Worm (Caenorhabditis elegans) whole organism, L1 larva: Measurements from ENCODE around the gene gpa-4.
A peak's percentile ranks its signal among the peaks of the same experiment; 100 is the strongest.

ENCODE experiments used
- C34B4.2 ChIP-seq: sonication (generic microtip); optimal IDR thresholded peaks from 2 replicates; lab custom pipeline; 2017; ENCODE audit warnings: mild to moderate bottlenecking, missing genetic modification characterization, missing compliant biosample characterization
- aha-1 ChIP-seq: fragments of 150-350 bp; optimal IDR thresholded peaks from 2 replicates; lab custom pipeline; 2014; ENCODE audit warnings: missing biosample characterization, missing genetic modification characterization
- alr-1 ChIP-seq: fragments of 200-800 bp; sonication (Bioruptor generic); optimal IDR thresholded peaks from 2 replicates; lab custom pipeline; 2018; ENCODE audit warnings: borderline replicate concordance, mild to moderate bottlenecking, missing genetic modification characterization, missing compliant biosample characterization
- blmp-1 ChIP-seq: fragments of 150-350 bp; optimal IDR thresholded peaks from 2 replicates; lab custom pipeline; 2014; ENCODE audit warnings: missing biosample characterization, missing genetic modification characterization
- ceh-63 ChIP-seq: fragments of 200-800 bp; sonication (Bioruptor generic); optimal IDR thresholded peaks from 2 replicates; lab custom pipeline; 2018; ENCODE audit warnings: mild to moderate bottlenecking, missing genetic modification characterization, missing compliant biosample characterization
- ceh-8 ChIP-seq: fragments of 200-800 bp; sonication (Bioruptor generic); optimal IDR thresholded peaks from 2 replicates; lab custom pipeline; 2018; ENCODE audit warnings: mild to moderate bottlenecking, missing genetic modification characterization, moderate library complexity, missing compliant biosample characterization
- ceh-82 ChIP-seq, 3 experiments: fragments of 150-350 bp in 1 of 3; sonication (generic microtip) in 2 of 3; optimal IDR thresholded peaks; 2 replicates each; lab custom pipeline; 2014 to 2017; ENCODE audit warnings: missing biosample characterization in 3 of 3, missing genetic modification characterization in 3 of 3
- ceh-88 ChIP-seq: fragments of 200-800 bp; sonication (Bioruptor generic); IDR thresholded peaks from 2 replicates; pipeline ENCODE4 v1.3.6; 2022; ENCODE audit warnings: missing genetic modification characterization, missing compliant biosample characterization
- ceh-90 ChIP-seq: sonication (generic microtip); optimal IDR thresholded peaks from 2 replicates; lab custom pipeline; 2016; ENCODE audit warnings: missing genetic modification characterization, missing compliant biosample characterization
- dpl-1 ChIP-seq, 3 experiments: fragments of 150-350 bp in 2 of 3; sonication (generic microtip) in 1 of 3; optimal IDR thresholded peaks; 2 replicates each; lab custom pipeline; 2014 to 2017; ENCODE audit warnings: missing biosample characterization in 3 of 3, missing genetic modification characterization in 3 of 3, missing genetic modification reagents in 3 of 3
- egl-27 ChIP-seq, 2 experiments: fragments of 150-350 bp in 1 of 2; sonication (generic microtip); optimal IDR thresholded peaks; 3 replicates each; lab custom pipeline; 2017 to 2018; ENCODE audit warnings: missing biosample characterization in 2 of 2, missing genetic modification characterization in 2 of 2, missing genetic modification reagents in 2 of 2
- ets-5 ChIP-seq: fragments of 200-800 bp; sonication (Bioruptor generic); IDR thresholded peaks from 2 replicates; pipeline ENCODE4 v1.3.6; 2022; ENCODE audit warnings: missing genetic modification characterization, missing compliant biosample characterization
- fkh-4 ChIP-seq: sonication (generic microtip); optimal IDR thresholded peaks from 2 replicates; lab custom pipeline; 2016; ENCODE audit warnings: missing compliant biosample characterization, missing genetic modification characterization, borderline replicate concordance
- fkh-8 ChIP-seq: sonication (generic microtip); optimal IDR thresholded peaks from 2 replicates; lab custom pipeline; 2016; ENCODE audit warnings: mild to moderate bottlenecking, missing genetic modification characterization, missing compliant biosample characterization
- grh-1 ChIP-seq: fragments of 200-800 bp; sonication (Bioruptor generic); IDR thresholded peaks from 2 replicates; pipeline ENCODE4 v1.3.6; 2022; ENCODE audit warnings: missing genetic modification reagents, missing genetic modification characterization, missing compliant biosample characterization
- hlh-17 ChIP-seq: fragments of 200-800 bp; sonication (Bioruptor generic); optimal IDR thresholded peaks from 2 replicates; lab custom pipeline; 2018; ENCODE audit warnings: missing genetic modification characterization, mild to moderate bottlenecking, missing compliant biosample characterization, moderate library complexity, borderline replicate concordance
- hlh-4 ChIP-seq: sonication (generic microtip); optimal IDR thresholded peaks from 2 replicates; lab custom pipeline; 2016; ENCODE audit warnings: mild to moderate bottlenecking, missing genetic modification characterization, missing compliant biosample characterization
- jun-1 ChIP-seq: fragments of 150-350 bp; optimal IDR thresholded peaks from 2 replicates; lab custom pipeline; 2014; ENCODE audit warnings: missing biosample characterization, missing genetic modification reagents, missing genetic modification characterization
- lin-13 ChIP-seq: fragments of 150-350 bp; optimal IDR thresholded peaks from 2 replicates; lab custom pipeline; 2014; ENCODE audit warnings: missing biosample characterization, missing genetic modification reagents, missing genetic modification characterization
- lin-14 ChIP-seq: fragments of 200-800 bp; sonication (Bioruptor generic); optimal IDR thresholded peaks from 2 replicates; lab custom pipeline; 2018; ENCODE audit warnings: mild to moderate bottlenecking, missing genetic modification characterization, moderate library complexity, missing compliant biosample characterization
- lin-39 ChIP-seq: fragments of 150-350 bp; optimal IDR thresholded peaks from 2 replicates; lab custom pipeline; 2014; ENCODE audit warnings: missing biosample characterization, missing genetic modification reagents, missing genetic modification characterization
- lir-3 ChIP-seq: sonication (generic microtip); optimal IDR thresholded peaks from 2 replicates; lab custom pipeline; 2016; ENCODE audit warnings: mild to moderate bottlenecking, missing genetic modification characterization, moderate library complexity, missing compliant biosample characterization; ENCODE audit not compliant: poor library complexity
- mab-9 ChIP-seq: fragments of 200-800 bp; sonication (Bioruptor generic); IDR thresholded peaks from 2 replicates; pipeline ENCODE4 v1.3.6; 2022; ENCODE audit warnings: missing genetic modification reagents, missing genetic modification characterization, missing compliant biosample characterization
- mdl-1 ChIP-seq, 2 experiments: fragments of 150-350 bp; optimal IDR thresholded peaks; 2 replicates each; lab custom pipeline; 2014 to 2017; ENCODE audit warnings: missing biosample characterization in 2 of 2, missing genetic modification characterization in 2 of 2, inconsistent platforms in 1 of 2
- mef-2 ChIP-seq: fragments of 150-350 bp; optimal IDR thresholded peaks from 2 replicates; lab custom pipeline; 2014; ENCODE audit warnings: missing biosample characterization, missing genetic modification characterization
- nhr-12 ChIP-seq: sonication (generic microtip); optimal IDR thresholded peaks from 2 replicates; lab custom pipeline; 2017; ENCODE audit warnings: missing biosample characterization, missing genetic modification characterization
- nhr-19 ChIP-seq: fragments of 200-800 bp; sonication (Bioruptor generic); conservative IDR thresholded peaks from 2 replicates; pipeline ENCODE4 v1.3.6; 2022; ENCODE audit warnings: missing genetic modification characterization, missing compliant biosample characterization
- nhr-237 ChIP-seq: fragments of 150-350 bp; optimal IDR thresholded peaks from 2 replicates; lab custom pipeline; 2014; ENCODE audit warnings: missing biosample characterization, missing genetic modification characterization
- nhr-71 ChIP-seq: sonication (generic microtip); optimal IDR thresholded peaks from 2 replicates; lab custom pipeline; 2016; ENCODE audit warnings: mild to moderate bottlenecking, missing genetic modification characterization, moderate library complexity, missing compliant biosample characterization
- nhr-76 ChIP-seq: sonication (generic microtip); optimal IDR thresholded peaks from 2 replicates; lab custom pipeline; 2017; ENCODE audit warnings: missing biosample characterization, missing genetic modification characterization
- nhr-77 ChIP-seq: fragments of 150-350 bp; optimal IDR thresholded peaks from 2 replicates; lab custom pipeline; 2014; ENCODE audit warnings: missing biosample characterization, missing genetic modification characterization
- nhr-85 ChIP-seq: sonication (generic microtip); peaks from one replicate; lab custom pipeline; 2016; ENCODE audit warnings: missing genetic modification characterization, inconsistent platforms, missing compliant biosample characterization
- nhr-90 ChIP-seq: sonication (generic microtip); optimal IDR thresholded peaks from 2 replicates; lab custom pipeline; 2016; ENCODE audit warnings: mild to moderate bottlenecking, missing genetic modification characterization, missing compliant biosample characterization; ENCODE audit not compliant: poor library complexity
- rnt-1 ChIP-seq: sonication (generic microtip); optimal IDR thresholded peaks from 2 replicates; lab custom pipeline; 2016; ENCODE audit warnings: mild to moderate bottlenecking, missing genetic modification characterization, moderate library complexity, missing compliant biosample characterization
- sox-4 ChIP-seq: sonication (generic microtip); optimal IDR thresholded peaks from 2 replicates; lab custom pipeline; 2016; ENCODE audit warnings: missing genetic modification characterization, missing compliant biosample characterization
- sup-37 ChIP-seq: fragments of 200-800 bp; sonication (Bioruptor generic); optimal IDR thresholded peaks from 2 replicates; lab custom pipeline; 2018; ENCODE audit warnings: mild to moderate bottlenecking, missing genetic modification characterization, missing compliant biosample characterization
- tbx-2 ChIP-seq: sonication (generic microtip); optimal IDR thresholded peaks from 2 replicates; lab custom pipeline; 2016; ENCODE audit warnings: missing genetic modification characterization, missing compliant biosample characterization
- tlp-1 ChIP-seq: fragments of 150-350 bp; optimal IDR thresholded peaks from 2 replicates; lab custom pipeline; 2014; ENCODE audit warnings: missing biosample characterization, missing genetic modification characterization
- unc-130 ChIP-seq: fragments of 150-350 bp; optimal IDR thresholded peaks from 2 replicates; lab custom pipeline; 2017; ENCODE audit warnings: missing biosample characterization, missing genetic modification characterization, inconsistent platforms
- unc-30 ChIP-seq: sonication (generic microtip); optimal IDR thresholded peaks from 2 replicates; lab custom pipeline; 2017; ENCODE audit warnings: missing biosample characterization, missing genetic modification characterization
- unc-62 ChIP-seq: fragments of 150-350 bp; optimal IDR thresholded peaks from 2 replicates; lab custom pipeline; 2014; ENCODE audit warnings: missing biosample characterization, missing genetic modification reagents, missing genetic modification characterization
- vab-15 ChIP-seq: sonication (generic microtip); optimal IDR thresholded peaks from 2 replicates; lab custom pipeline; 2017; ENCODE audit warnings: missing genotype, mild to moderate bottlenecking, missing genetic modification characterization, missing compliant biosample characterization
- xbp-1 ChIP-seq: sonication (generic microtip); optimal IDR thresholded peaks from 2 replicates; lab custom pipeline; 2016; ENCODE audit warnings: missing genetic modification characterization, missing compliant biosample characterization
- zip-4 ChIP-seq: fragments of 200-800 bp; sonication (Bioruptor generic); optimal IDR thresholded peaks from 2 replicates; lab custom pipeline; 2018; ENCODE audit warnings: mild to moderate bottlenecking, missing genetic modification characterization, moderate library complexity, missing compliant biosample characterization
- ztf-11 ChIP-seq, 2 experiments: sonication (generic microtip); optimal IDR thresholded peaks; 2 replicates each; lab custom pipeline; 2016 to 2017; ENCODE audit warnings: missing genetic modification characterization in 2 of 2, missing biosample characterization in 1 of 2, missing compliant biosample characterization in 1 of 2
- ztf-4 ChIP-seq: fragments of 150-350 bp; optimal IDR thresholded peaks from 2 replicates; lab custom pipeline; 2014; ENCODE audit warnings: missing biosample characterization, missing genetic modification characterization

Gene gpa-4

ce11 chrIV:443622-444021 is 42.1 kb downstream of the gpa-4 start, which contains the start of gene mrpl-55 (continued):
- peak; percentile 64 for TF ChIP-seq vab-15 (tag; lab: Kevin White, UChicago)
- TF ChIP-seq lin-14 (GFP tag; lab: Kevin White, UChicago): peak; percentile 93
- TF ChIP-seq ets-5: no peak
- peak; percentile 88 for TF ChIP-seq lin-13
- TF ChIP-seq ceh-88: peak; percentile 89
- TF ChIP-seq nhr-237 (tag; lab: Kevin White, UChicago): peak; percentile 80
- TF ChIP-seq nhr-77: peak; percentile 90
- TF ChIP-seq jun-1 (tag; lab: Kevin White, UChicago): peak; percentile 82
- TF ChIP-seq nhr-85 (tag; lab: Kevin White, UChicago): peak; percentile 94
- TF ChIP-seq sox-4: peak; percentile 76
- TF ChIP-seq blmp-1 (tag; lab: Kevin White, UChicago): peak; percentile 75
- no peak for TF ChIP-seq C34B4.2
- TF ChIP-seq ztf-11 (tag; optimal IDR thresholded peaks at IDR 0.05; lab: Kevin White, UChicago): peak in 1 of 2 experiments; percentile 77
- TF ChIP-seq unc-30 (tag; lab: Kevin White, UChicago): peak; percentile 43
- peak; percentile 82 for TF ChIP-seq lin-39
- peak; percentile 17 for TF ChIP-seq sup-37 (GFP tag; lab: Kevin White, UChicago)
- TF ChIP-seq zip-4: peak; percentile 66
- peak; percentile 82 for TF ChIP-seq ztf-4 (tag; lab: Kevin White, UChicago)
- TF ChIP-seq mab-9 (GFP tag; lab: Robert Waterston, UW): peak; percentile 75
- TF ChIP-seq ceh-82 (tag; optimal IDR thresholded peaks at IDR 0.05; lab: Kevin White, UChicago): peak; percentile 75 to 93 (median 77)
- no peak for TF ChIP-seq aha-1 (tag; lab: Kevin White, UChicago)
- peak; percentile 57 for TF ChIP-seq fkh-4 (tag; lab: Kevin White, UChicago)
- TF ChIP-seq hlh-17: no peak
- TF ChIP-seq egl-27 (tag; optimal IDR thresholded peaks at IDR 0.05; lab: Kevin White, UChicago): peak; percentile 37
- TF ChIP-seq grh-1: peak; percentile 76
- TF ChIP-seq xbp-1 (tag; lab: Kevin White, UChicago): peak; percentile 95
- TF ChIP-seq nhr-19 (GFP tag; lab: Robert Waterston, UW): peak; percentile 89
- peak; percentile 93 for TF ChIP-seq rnt-1 (tag; lab: Kevin White, UChicago)
- TF ChIP-seq nhr-71 (tag; lab: Kevin White, UChicago): peak; percentile 95
- peak in 1 of 2 experiments; percentile 78 for TF ChIP-seq mdl-1 (tag; optimal IDR thresholded peaks at IDR 0.05; lab: Kevin White, UChicago)
- no peak for TF ChIP-seq hlh-4 (tag; lab: Kevin White, UChicago)
- peak; percentile 91 for TF ChIP-seq nhr-90 (tag; lab: Kevin White, UChicago)
- peak; percentile 9 for TF ChIP-seq unc-62 (GFP tag; lab: Kevin White, UChicago)
- TF ChIP-seq lir-3 (tag; lab: Kevin White, UChicago): peak; percentile 76
- peak; percentile 92 for TF ChIP-seq fkh-8

- TF ChIP-seq tbx-2 (no peak), nhr-12 (no peak), nhr-76 (tag; lab: Kevin White, UChicago) (no peak), dpl-1 (GFP tag; optimal IDR thresholded peaks at IDR 0.05; lab: Kevin White, UChicago) (no peak), alr-1 (no peak), tlp-1 (no peak), unc-130 (tag; lab: Kevin White, UChicago) (no peak), ceh-90 (tag; lab: Kevin White, UChicago) (no peak), ceh-8 (GFP tag; lab: Kevin White, UChicago) (no peak), hlh-17 (no peak), mef-2 (tag; lab: Kevin White, UChicago) (no peak), ceh-63 (GFP tag; lab: Kevin White, UChicago) (no peak)
Measured at ce11 chrIV:445377-445776, 43.9 kb downstream of the gpa-4 start, which contains the start of gene dpm-1. dpm-1 (plus strand) TSS chrIV:445677.
